Worm (Caenorhabditis elegans): ENCODE results near the gene pid-5.

Gene pid-5

DNA sequence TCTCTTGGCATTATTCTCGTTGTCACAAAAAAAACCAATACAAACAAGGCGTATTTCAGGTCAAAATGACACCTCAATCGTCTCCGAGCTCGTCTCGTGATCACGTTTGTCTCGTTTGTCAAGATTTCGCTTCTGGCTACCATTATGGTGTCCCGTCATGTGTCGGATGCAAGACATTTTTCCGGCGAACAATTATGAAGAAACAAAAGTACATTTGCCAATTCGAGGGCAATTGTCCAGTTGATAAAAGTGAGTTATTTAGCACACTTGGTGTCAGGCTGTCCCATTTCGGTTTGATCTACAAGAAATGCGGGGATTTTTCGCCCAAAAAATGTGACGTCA is 11.4 kb downstream of the pid-5 start, which contains the start of gene nhr-114:
Gene nhr-114, plus strand, starts transcription at position 59 of the 342 bp plus-strand sequence.
- TF ChIP-seq jun-1 (tag; optimal IDR thresholded peaks at IDR 0.05) (no peak), nhr-41 (GFP tag; IDR thresholded peaks at IDR 0.05) (no peak), hlh-30 (tag; optimal IDR thresholded peaks at IDR 0.05; ENCODE audit: insufficient read depth) (peak; percentile 33), dve-1 (tag; optimal IDR thresholded peaks at IDR 0.05; ENCODE audit: insufficient read depth) (peak; percentile 10), nhr-28 (tag; optimal IDR thresholded peaks at IDR 0.05) (peak; percentile 57), ZK546.5 (tag; optimal IDR thresholded peaks at IDR 0.05) (no peak), unc-62 (GFP tag; optimal IDR thresholded peaks at IDR 0.05 in 1 of 2) (peak in 1 of 2 experiments; percentile 81), unc-62 (tag; optimal IDR thresholded peaks at IDR 0.05) (no peak)

DNA sequence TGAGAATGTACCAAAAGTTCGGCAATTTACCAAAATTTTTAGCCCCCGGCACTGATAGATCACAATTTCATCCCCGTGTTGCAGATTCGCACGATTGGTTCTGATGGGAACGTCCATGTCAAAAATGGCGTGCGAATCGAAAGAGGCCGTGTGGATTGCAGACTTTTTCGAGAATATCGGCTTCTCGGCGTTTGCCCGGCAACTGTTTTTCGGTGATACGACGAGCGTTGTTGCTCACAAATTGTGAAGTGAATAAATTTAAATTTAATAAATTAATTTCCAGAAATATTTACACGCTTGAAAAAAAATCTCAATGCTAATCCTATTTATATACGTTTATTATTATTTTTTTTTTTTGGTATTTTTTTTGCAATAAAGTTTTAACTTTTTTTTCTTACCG is 13.9 kb downstream of the pid-5 start:
- no peak for TF ChIP-seq nhr-77 (tag; optimal IDR thresholded peaks at IDR 0.05)
- peak; percentile 38 for TF ChIP-seq nhr-102 (tag; optimal IDR thresholded peaks at IDR 0.05)
- TF ChIP-seq ceh-44 (GFP tag; IDR thresholded peaks at IDR 0.05): no peak
- TF ChIP-seq madf-5 (GFP tag; IDR thresholded peaks at IDR 0.05): no peak
- no peak for TF ChIP-seq hmg-1.1 (GFP tag; IDR thresholded peaks at IDR 0.05)
- TF ChIP-seq aly-2 (tag; optimal IDR thresholded peaks at IDR 0.05): no peak

DNA sequence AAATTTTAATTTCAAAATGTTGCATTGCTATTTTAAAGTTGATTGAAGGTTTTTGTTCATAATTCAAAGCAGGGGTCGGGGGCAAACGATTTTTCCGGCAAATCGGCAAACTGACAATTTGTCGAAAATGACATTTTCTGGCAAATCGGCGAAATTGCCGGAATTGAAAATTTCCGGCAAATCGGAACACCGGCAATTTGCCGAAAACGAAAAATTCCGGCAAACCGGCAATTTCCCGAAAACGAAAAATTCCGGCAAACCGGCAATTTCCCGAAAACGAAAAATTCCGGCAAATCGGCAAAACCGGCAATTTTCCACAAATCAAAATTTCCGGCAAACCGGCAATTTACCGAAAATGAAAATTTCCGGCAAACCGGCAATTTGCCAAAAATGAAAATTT is 14.6 kb downstream of the pid-5 start:
- TF ChIP-seq F49E8.2 (tag; optimal IDR thresholded peaks at IDR 0.05; ENCODE audit: borderline replicate concordance) (no peak), mxl-3 (GFP tag; optimal IDR thresholded peaks at IDR 0.05) (no peak), lin-15B (tag; optimal IDR thresholded peaks at IDR 0.05) (no peak), zag-1 (tag; optimal IDR thresholded peaks at IDR 0.05) (no peak), saeg-2 (GFP tag; IDR thresholded peaks at IDR 0.05) (no peak), daf-12 (tag; optimal IDR thresholded peaks at IDR 0.05) (no peak), F37D6.2 (tag; optimal IDR thresholded peaks at IDR 0.05) (no peak), ceh-32 (tag; optimal IDR thresholded peaks at IDR 0.05; ENCODE audit: poor library complexity) (no peak), ztf-11 (tag; optimal IDR thresholded peaks at IDR 0.05) (no peak), snpc-4 (tag; optimal IDR thresholded peaks at IDR 0.05) (no peak), Y75B8A.6 (GFP tag; IDR thresholded peaks at IDR 0.05) (no peak), skn-1 (tag; optimal IDR thresholded peaks at IDR 0.05) (no peak), pqm-1 (tag; optimal IDR thresholded peaks at IDR 0.05) (no peak), vab-7 (GFP tag; IDR thresholded peaks at IDR 0.05) (0 out of 2 replicates have a peak, but pooled peaks have one; percentile 22), nhr-11 (tag; optimal IDR thresholded peaks at IDR 0.05) (no peak), php-3 (GFP tag; IDR thresholded peaks at IDR 0.05) (peak; percentile 12; the same call in 1 of the 2 replicates), egl-27 (tag; optimal IDR thresholded peaks at IDR 0.05) (no peak), dmd-9 (GFP tag; IDR thresholded peaks at IDR 0.05) (no peak), nhr-111 (GFP tag; optimal IDR thresholded peaks at IDR 0.05) (peak; percentile 32), dmd-8 (GFP tag; IDR thresholded peaks at IDR 0.05) (0 out of 2 replicates have a peak, but pooled peaks have one; percentile 36), nhr-48 (tag; optimal IDR thresholded peaks at IDR 0.05) (no peak), nhr-41 (GFP tag; IDR thresholded peaks at IDR 0.05) (no peak), nhr-28 (tag; optimal IDR thresholded peaks at IDR 0.05) (no peak), madf-9 (GFP tag; conservative IDR thresholded peaks at IDR 0.05) (no peak), mdl-1 (tag; optimal IDR thresholded peaks at IDR 0.05) (no peak), aly-2 (tag; optimal IDR thresholded peaks at IDR 0.05) (no peak), T26A8.4 (GFP tag; IDR thresholded peaks at IDR 0.05) (peak; percentile 66), nhr-6 (tag; optimal IDR thresholded peaks at IDR 0.05) (no peak), nhr-25 (tag; optimal IDR thresholded peaks at IDR 0.05; ENCODE audit: borderline replicate concordance, insufficient read depth) (no peak), duxl-1 (tag; optimal IDR thresholded peaks at IDR 0.05; ENCODE audit: poor library complexity) (peak; percentile 21), nhr-77 (tag; optimal IDR thresholded peaks at IDR 0.05) (no peak), nhr-102 (tag; optimal IDR thresholded peaks at IDR 0.05) (no peak), lin-1 (GFP tag; IDR thresholded peaks at IDR 0.05) (no peak), rbr-2 (tag; optimal IDR thresholded peaks at IDR 0.05) (no peak), mes-2 (tag; optimal IDR thresholded peaks at IDR 0.05; ENCODE audit: poor library complexity, severe bottlenecking) (no peak), fos-1 (tag; optimal IDR thresholded peaks at IDR 0.05) (no peak), spr-1 (tag; optimal IDR thresholded peaks at IDR 0.05) (no peak), ztf-7 (tag; optimal IDR thresholded peaks at IDR 0.05) (no peak), T20F7.1 (GFP tag; optimal IDR thresholded peaks at IDR 0.05) (no peak)

Measured in whole organism, L4 larva.